Worm (Caenorhabditis elegans): Measurements from ENCODE around the gene Y43F8C.6.

Y43F8C.6 gene

DNA sequence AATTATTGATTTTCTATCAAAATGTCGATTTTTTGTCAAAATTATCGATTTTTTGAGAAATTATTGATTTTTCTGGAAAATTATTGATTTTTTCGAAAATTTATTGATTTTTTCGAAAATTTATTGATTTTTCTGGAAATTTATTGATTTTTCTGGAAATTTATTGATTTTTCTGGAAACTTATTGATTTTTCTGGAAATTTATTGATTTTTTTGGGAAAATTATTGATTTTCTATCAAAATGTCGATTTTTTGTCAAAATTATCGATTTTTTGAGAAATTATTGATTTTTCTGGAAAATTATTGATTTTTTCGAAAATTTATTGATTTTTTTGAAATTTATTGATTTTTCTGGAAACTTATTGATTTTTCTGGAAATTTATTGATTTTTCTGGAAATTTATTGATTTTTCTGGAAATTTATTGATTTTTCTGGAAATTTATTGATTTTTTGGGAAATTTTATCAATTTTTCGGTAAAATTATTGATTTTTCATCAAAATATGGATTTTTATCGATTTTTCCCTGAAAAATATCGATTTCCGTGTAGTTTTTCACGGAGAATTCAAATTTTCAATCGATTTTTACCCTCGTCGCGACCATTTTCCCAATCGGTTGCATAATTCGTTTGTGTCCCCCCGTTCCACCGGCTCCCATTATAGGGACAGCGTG lies 5.0 kb downstream of the Y43F8C.6 start:
- TF ChIP-seq ceh-28 (tag; optimal IDR thresholded peaks at IDR 0.05): peak; percentile 95
- TF ChIP-seq ceh-44 (GFP tag; IDR thresholded peaks at IDR 0.05): 0 out of 2 replicates have a peak, but pooled peaks have one; percentile 10

- TF ChIP-seq madf-9 (GFP tag; conservative IDR thresholded peaks at IDR 0.05): no peak
- TF ChIP-seq unc-62 (GFP tag; optimal IDR thresholded peaks at IDR 0.05 in 1 of 2): peak in 1 of 2 experiments; percentile 48
- no peak for TF ChIP-seq unc-62 (tag; optimal IDR thresholded peaks at IDR 0.05)
These were observed 6.5 kb downstream of the Y43F8C.6 start for ce11 chrV:19634197-19634596.

DNA sequence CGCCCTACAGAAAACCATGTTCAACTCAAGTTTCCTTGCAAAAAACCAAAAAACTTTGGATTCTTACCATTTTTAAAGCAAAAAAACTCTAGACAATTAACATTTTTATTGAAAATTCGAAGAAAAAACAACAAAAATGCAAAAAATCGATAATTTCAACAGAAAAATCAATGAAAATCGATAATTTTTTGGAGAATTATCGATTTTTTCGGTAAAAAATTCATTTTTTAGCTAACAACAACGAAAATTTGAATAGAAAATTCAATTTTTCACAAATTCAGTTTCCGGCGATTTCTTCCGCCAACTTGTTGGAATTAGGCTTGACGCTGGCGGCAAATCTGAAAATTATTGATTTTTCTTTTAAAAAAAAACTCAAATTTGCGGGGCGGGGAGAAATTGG lies 7.8 kb downstream of the Y43F8C.6 start:
- TF ChIP-seq nhr-41 (GFP tag; IDR thresholded peaks at IDR 0.05): no peak
- TF ChIP-seq ceh-28 (tag; optimal IDR thresholded peaks at IDR 0.05): peak; percentile 92

ce11 chrV:19632546-19632945 lies 8.2 kb downstream of the Y43F8C.6 start, which contains the start of gene Y43F8C.5:
Y43F8C.5 (minus strand) TSS chrV:19632646.
- TF ChIP-seq lin-1 (GFP tag; IDR thresholded peaks at IDR 0.05) (no peak), nhr-77 (tag; optimal IDR thresholded peaks at IDR 0.05) (no peak)

DNA sequence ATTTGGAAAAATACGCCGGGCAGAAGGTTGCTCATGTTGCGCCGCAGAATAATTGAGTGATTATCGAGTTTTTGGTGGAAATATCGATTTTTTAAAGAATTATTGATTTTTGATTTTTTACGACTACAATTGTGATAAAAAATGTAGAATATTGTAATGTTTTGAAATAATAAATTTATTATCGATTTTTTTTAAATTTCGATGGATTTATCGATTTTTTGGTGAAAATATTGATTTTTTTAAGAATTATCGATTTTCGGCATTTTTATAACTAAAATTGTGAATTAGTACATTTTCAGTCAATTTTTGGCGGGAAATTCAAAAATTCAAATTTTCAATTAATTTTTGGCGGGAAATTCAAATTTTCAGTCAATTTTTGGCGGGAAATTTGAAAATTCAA lies 10.1 kb downstream of the Y43F8C.6 start:
- no peak for TF ChIP-seq sdz-12 (GFP tag; optimal IDR thresholded peaks at IDR 0.05)
- TF ChIP-seq daf-16 (GFP tag; optimal IDR thresholded peaks at IDR 0.05): no peak
- TF ChIP-seq daf-16 (tag; optimal IDR thresholded peaks at IDR 0.05): no peak
- TF ChIP-seq rbr-2 (tag; optimal IDR thresholded peaks at IDR 0.05): no peak
- TF ChIP-seq ceh-28 (tag; optimal IDR thresholded peaks at IDR 0.05): peak; percentile 91
- no peak for TF ChIP-seq gei-8 (GFP tag; optimal IDR thresholded peaks at IDR 0.05)
- TF ChIP-seq spr-3 (GFP tag; optimal IDR thresholded peaks at IDR 0.05): no peak
- no peak for TF ChIP-seq duxl-1 (tag; optimal IDR thresholded peaks at IDR 0.05; ENCODE audit: poor library complexity)

DNA sequence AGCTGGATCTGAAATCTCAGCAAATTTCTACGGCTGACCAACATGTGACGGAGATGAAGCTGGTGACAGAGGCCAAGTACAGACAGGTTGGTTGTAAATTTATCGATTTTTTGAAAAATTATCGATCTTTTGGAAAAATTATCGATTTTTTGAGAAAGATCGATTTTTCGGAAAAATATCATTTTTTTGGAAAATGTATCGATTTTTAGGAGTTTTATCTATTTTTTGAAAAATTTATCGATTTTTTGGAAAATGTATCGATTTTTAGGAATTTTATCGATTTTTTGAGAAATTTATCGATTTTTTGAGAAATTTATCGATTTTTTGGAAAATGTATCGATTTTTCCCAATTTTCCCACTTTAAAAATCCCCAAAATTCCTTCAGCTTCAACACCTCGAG lies 10.7 kb downstream of the Y43F8C.6 start:
- TF ChIP-seq ceh-28 (tag; optimal IDR thresholded peaks at IDR 0.05): peak; percentile 98
- no peak for TF ChIP-seq sdz-12 (GFP tag; optimal IDR thresholded peaks at IDR 0.05)

ce11 chrV:19629544-19629943 lies 11.2 kb downstream of the Y43F8C.6 start:
- no peak for TF ChIP-seq nhr-77 (tag; optimal IDR thresholded peaks at IDR 0.05)
- no peak for TF ChIP-seq attf-4 (tag; optimal IDR thresholded peaks at IDR 0.05)
- TF ChIP-seq pha-4 (GFP tag; IDR thresholded peaks at IDR 0.05): no peak
- TF ChIP-seq pha-4 (tag; optimal IDR thresholded peaks at IDR 0.05): no peak
- TF ChIP-seq ZK337.2 (GFP tag; IDR thresholded peaks at IDR 0.05): no peak
- no peak for TF ChIP-seq Y105C5A.15 (GFP tag; IDR thresholded peaks at IDR 0.05)
- TF ChIP-seq php-3 (GFP tag; IDR thresholded peaks at IDR 0.05): no peak
- peak in 1 of 2 experiments; percentile 67 for TF ChIP-seq unc-62 (GFP tag; optimal IDR thresholded peaks at IDR 0.05 in 1 of 2)
- no peak for TF ChIP-seq unc-62 (tag; optimal IDR thresholded peaks at IDR 0.05)
- TF ChIP-seq dve-1 (tag; optimal IDR thresholded peaks at IDR 0.05; ENCODE audit: insufficient read depth): no peak
- no peak for TF ChIP-seq T26A8.4 (GFP tag; IDR thresholded peaks at IDR 0.05)
- no peak for TF ChIP-seq spr-1 (tag; optimal IDR thresholded peaks at IDR 0.05)
- no peak for TF ChIP-seq mdl-1 (tag; optimal IDR thresholded peaks at IDR 0.05)
- no peak for TF ChIP-seq mxl-3 (GFP tag; optimal IDR thresholded peaks at IDR 0.05)
- no peak for TF ChIP-seq daf-19 (GFP tag; conservative IDR thresholded peaks at IDR 0.05)
- TF ChIP-seq madf-5 (GFP tag; IDR thresholded peaks at IDR 0.05): 0 out of 4 replicates have a peak, but pooled peaks of 1 of the 2 experiments have one; percentile 48
- TF ChIP-seq arid-1 (GFP tag; conservative IDR thresholded peaks at IDR 0.05): no peak
- no peak for TF ChIP-seq jun-1 (tag; optimal IDR thresholded peaks at IDR 0.05)
- no peak for TF ChIP-seq dmd-8 (GFP tag; IDR thresholded peaks at IDR 0.05)
- no peak for TF ChIP-seq F49E8.2 (tag; optimal IDR thresholded peaks at IDR 0.05; ENCODE audit: borderline replicate concordance)
- no peak for TF ChIP-seq zfp-3 (GFP tag; conservative IDR thresholded peaks at IDR 0.05)
- no peak for TF ChIP-seq aha-1 (tag)
- TF ChIP-seq lin-1 (GFP tag; IDR thresholded peaks at IDR 0.05): no peak
- TF ChIP-seq nhr-41 (GFP tag; IDR thresholded peaks at IDR 0.05): no peak
- 0 out of 2 replicates have a peak, but pooled peaks have one; percentile 5 for TF ChIP-seq tra-1 (GFP tag; IDR thresholded peaks at IDR 0.05)
- peak; percentile 40; the same call in 1 of the 2 replicates for TF ChIP-seq set-16 (GFP tag; IDR thresholded peaks at IDR 0.05)
- TF ChIP-seq vab-7 (GFP tag; IDR thresholded peaks at IDR 0.05): 0 out of 2 replicates have a peak, but pooled peaks have one; percentile 30
